Fruit fly (Drosophila melanogaster) whole organism, embryonic: Measurements from ENCODE around the gene CG15725.

Source experiments
- CG5180 ChIP-seq: fragments of 200-800 bp; sonication (Bioruptor generic); optimal IDR thresholded peaks from 3 replicates; lab custom pipeline; 2017; ENCODE audit warnings: missing biosample characterization, missing genetic modification characterization, mild to moderate bottlenecking, moderate library complexity, missing genetic modification reagents
- CG7271 ChIP-seq: fragments of 200-800 bp; sonication (Bioruptor generic); optimal IDR thresholded peaks from 2 replicates; lab custom pipeline; 2018; ENCODE audit warnings: missing biosample characterization, mild to moderate bottlenecking, missing genetic modification characterization, moderate library complexity
- H15 ChIP-seq: fragments of 200-800 bp; sonication (Bioruptor generic); IDR thresholded peaks from 3 replicates; pipeline ENCODE4 v1.3.6; 2022; ENCODE audit warnings: missing biosample characterization, missing genetic modification characterization
- insv ChIP-seq, 2 experiments: fragments of 200-800 bp; sonication (Bioruptor generic); optimal IDR thresholded peaks; 3 replicates each; lab custom pipeline; 2016 to 2018; ENCODE audit warnings: missing biosample characterization in 2 of 2, missing genetic modification characterization in 2 of 2
- sqz ChIP-seq: fragments of 200-800 bp; sonication (Bioruptor generic); optimal IDR thresholded peaks from 3 replicates; lab custom pipeline; 2018; ENCODE audit warnings: missing biosample characterization, mild to moderate bottlenecking, missing genetic modification characterization

dm6 chrX:12675798-12676553 lies 29.7 kb upstream of the CG15725 start:
- TF ChIP-seq H15, result no peak
- TF ChIP-seq CG5180 (GFP tag; lab: Kevin White, UChicago), result no peak
- no peak for TF ChIP-seq insv (GFP tag; optimal IDR thresholded peaks at IDR 0.05; lab: Kevin White, UChicago)
- no peak for TF ChIP-seq sqz (GFP tag; lab: Kevin White, UChicago)
- no peak for TF ChIP-seq CG7271 (tag; lab: Kevin White, UChicago)
